Fruit fly (Drosophila melanogaster) whole organism, wandering third instar larva: ENCODE data around the gene CG45002.
A peak's percentile ranks its signal among the peaks of the same experiment; 100 is the strongest.

Experiments used
- Abd-B ChIP-seq: fragments of >200 bp; optimal IDR thresholded peaks from 2 replicates; lab custom pipeline; 2017; ENCODE audit warnings: missing biosample characterization, missing genetic modification characterization
- CG32264 ChIP-seq: fragments of 200-800 bp; sonication (Bioruptor generic); optimal IDR thresholded peaks from 2 replicates; lab custom pipeline; 2016; ENCODE audit warnings: missing biosample characterization, missing genetic modification characterization
- CG9705 ChIP-seq: fragments of 200-800 bp; sonication (Bioruptor generic); optimal IDR thresholded peaks from 2 replicates; lab custom pipeline; 2018; ENCODE audit warnings: missing biosample characterization, mild to moderate bottlenecking, missing genetic modification characterization
- CrebA ChIP-seq: fragments of 200-800 bp; sonication (Bioruptor generic); optimal IDR thresholded peaks from 2 replicates; lab custom pipeline; 2016; ENCODE audit warnings: missing biosample characterization, mild to moderate bottlenecking, missing genetic modification characterization, borderline replicate concordance
- Dif ChIP-seq: fragments of 200-275, 200-300 bp; sonication (Bioruptor generic); optimal IDR thresholded peaks from 2 replicates; lab custom pipeline; 2018; ENCODE audit warnings: missing biosample characterization, missing genetic modification characterization; ENCODE audit not compliant: partially characterized antibody
- GATAd ChIP-seq: sonication (Bioruptor generic); optimal IDR thresholded peaks from 2 replicates; lab custom pipeline; 2016; ENCODE audit warnings: missing biosample characterization, missing genetic modification characterization
- HLH106 ChIP-seq: fragments of 200-800 bp; optimal IDR thresholded peaks from 3 replicates; lab custom pipeline; 2019; ENCODE audit warnings: missing biosample characterization, mild to moderate bottlenecking, missing genetic modification characterization, moderate library complexity
- Hnf4 ChIP-seq: fragments of 200-800 bp; sonication (Bioruptor generic); optimal IDR thresholded peaks from 2 replicates; lab custom pipeline; 2016; ENCODE audit warnings: missing biosample characterization, mild to moderate bottlenecking, missing genetic modification characterization
- Hr78 ChIP-seq: fragments of >200 bp; optimal IDR thresholded peaks from 2 replicates; lab custom pipeline; 2017; ENCODE audit warnings: missing biosample characterization, missing genetic modification characterization
- Hr83 ChIP-seq: fragments of 200-300 bp; sonication (Bioruptor generic); optimal IDR thresholded peaks from 2 replicates; lab custom pipeline; 2016; ENCODE audit warnings: missing biosample characterization, mild to moderate bottlenecking, missing genetic modification characterization, moderate library complexity; ENCODE audit not compliant: poor library complexity, severe bottlenecking
- Jra ChIP-seq: sonication (Bioruptor generic); optimal IDR thresholded peaks from 2 replicates; lab custom pipeline; 2016; ENCODE audit warnings: missing biosample characterization, missing genetic modification characterization
- Mio ChIP-seq: sonication (Bioruptor generic); optimal IDR thresholded peaks from 2 replicates; lab custom pipeline; 2016; ENCODE audit warnings: missing biosample characterization, missing genetic modification characterization
- N ChIP-seq: fragments of >200 bp; optimal IDR thresholded peaks from 2 replicates; lab custom pipeline; 2018; ENCODE audit warnings: missing biosample characterization, missing external identifiers, missing genetic modification characterization
- OdsH ChIP-seq: fragments of 200-800 bp; sonication (Bioruptor generic); optimal IDR thresholded peaks from 2 replicates; lab custom pipeline; 2016; ENCODE audit warnings: missing biosample characterization, mild to moderate bottlenecking, missing genetic modification characterization
- Rel ChIP-seq, 2 experiments: fragments of 200-800 bp; sonication (Bioruptor generic) in 1 of 2; optimal IDR thresholded peaks; 2 replicates in 1 of 2; 3 replicates in 1 of 2; lab custom pipeline; 2016 to 2019; ENCODE audit warnings: mild to moderate bottlenecking in 2 of 2, missing biosample characterization in 2 of 2, missing genetic modification characterization in 2 of 2, moderate library complexity in 1 of 2
- Sp1 ChIP-seq: fragments of 200-800 bp; sonication (Bioruptor generic); optimal IDR thresholded peaks from 3 replicates; lab custom pipeline; 2019; ENCODE audit warnings: missing biosample characterization, mild to moderate bottlenecking, missing genetic modification characterization, moderate library complexity
- Vsx2 ChIP-seq: fragments of 200-300, 225-300 bp; sonication (Bioruptor generic); optimal IDR thresholded peaks from 2 replicates; lab custom pipeline; 2018; ENCODE audit warnings: missing biosample characterization, missing genetic modification characterization; ENCODE audit not compliant: partially characterized antibody
- br ChIP-seq: fragments of 200-800 bp; sonication (Bioruptor generic); optimal IDR thresholded peaks from 2 replicates; lab custom pipeline; 2016; ENCODE audit warnings: missing biosample characterization, missing genetic modification characterization
- brk ChIP-seq: fragments of 200-800 bp; sonication (Bioruptor generic); optimal IDR thresholded peaks from 2 replicates; lab custom pipeline; 2016; ENCODE audit warnings: missing biosample characterization, mild to moderate bottlenecking, missing genetic modification characterization
- dl ChIP-seq, 2 experiments: fragments of 175-275, 200-275 bp in 1 of 2; fragments of 200-275 bp in 1 of 2; sonication (Bioruptor generic); optimal IDR thresholded peaks; lab custom pipeline; 2018; ENCODE audit warnings: mild to moderate bottlenecking in 2 of 2, missing biosample characterization in 2 of 2, missing genetic modification characterization in 2 of 2, moderate library complexity in 2 of 2; ENCODE audit not compliant: partially characterized antibody in 2 of 2, insufficient read depth in 1 of 2
- dsf ChIP-seq: sonication (Bioruptor generic); optimal IDR thresholded peaks from 2 replicates; lab custom pipeline; 2016; ENCODE audit warnings: missing biosample characterization, missing genetic modification characterization, borderline replicate concordance
- ey ChIP-seq: fragments of 200-800 bp; sonication (Bioruptor generic); optimal IDR thresholded peaks from 2 replicates; lab custom pipeline; 2016; ENCODE audit warnings: missing biosample characterization, missing genetic modification characterization
- foxo ChIP-seq, 2 experiments: fragments of 200-800 bp; sonication (Bioruptor generic); optimal IDR thresholded peaks; 2 replicates in 1 of 2; 3 replicates in 1 of 2; lab custom pipeline; 2016 to 2017; ENCODE audit warnings: missing biosample characterization in 2 of 2, missing genetic modification characterization in 2 of 2
- fru ChIP-seq: fragments of 200-800 bp; sonication (Bioruptor generic); optimal IDR thresholded peaks from 3 replicates; lab custom pipeline; 2016; ENCODE audit warnings: missing biosample characterization, mild to moderate bottlenecking, missing genetic modification characterization
- h ChIP-seq: fragments of 200-800 bp; sonication (Bioruptor generic); optimal IDR thresholded peaks from 3 replicates; lab custom pipeline; 2016; ENCODE audit warnings: missing biosample characterization, mild to moderate bottlenecking, missing genetic modification characterization
- jim ChIP-seq: fragments of 175-275, 200-325 bp; sonication (Bioruptor generic); optimal IDR thresholded peaks from 2 replicates; lab custom pipeline; 2016; ENCODE audit warnings: missing biosample characterization, mild to moderate bottlenecking, missing genetic modification characterization
- lola ChIP-seq: fragments of >200 bp; optimal IDR thresholded peaks from 2 replicates; lab custom pipeline; 2017; ENCODE audit warnings: missing biosample characterization, missing genetic modification characterization
- rgr ChIP-seq: fragments of 200-800 bp; sonication (Bioruptor generic); optimal IDR thresholded peaks from 3 replicates; lab custom pipeline; 2016; ENCODE audit warnings: missing biosample characterization, mild to moderate bottlenecking, missing genetic modification characterization
- sage ChIP-seq: fragments of 200-800 bp; sonication (Bioruptor generic); optimal IDR thresholded peaks from 2 replicates; lab custom pipeline; 2016; ENCODE audit warnings: missing biosample characterization, mild to moderate bottlenecking, missing genetic modification characterization
- tai ChIP-seq: sonication (Bioruptor generic); optimal IDR thresholded peaks from 2 replicates; lab custom pipeline; 2016; ENCODE audit warnings: missing biosample characterization, missing genetic modification characterization
- usp ChIP-seq: fragments of >200 bp; optimal IDR thresholded peaks from 2 replicates; lab custom pipeline; 2017; ENCODE audit warnings: missing biosample characterization, missing genetic modification characterization
- woc ChIP-seq: sonication (Bioruptor generic); optimal IDR thresholded peaks from 2 replicates; lab custom pipeline; 2016; ENCODE audit warnings: missing biosample characterization, mild to moderate bottlenecking, missing genetic modification characterization

CG45002 gene

DNA sequence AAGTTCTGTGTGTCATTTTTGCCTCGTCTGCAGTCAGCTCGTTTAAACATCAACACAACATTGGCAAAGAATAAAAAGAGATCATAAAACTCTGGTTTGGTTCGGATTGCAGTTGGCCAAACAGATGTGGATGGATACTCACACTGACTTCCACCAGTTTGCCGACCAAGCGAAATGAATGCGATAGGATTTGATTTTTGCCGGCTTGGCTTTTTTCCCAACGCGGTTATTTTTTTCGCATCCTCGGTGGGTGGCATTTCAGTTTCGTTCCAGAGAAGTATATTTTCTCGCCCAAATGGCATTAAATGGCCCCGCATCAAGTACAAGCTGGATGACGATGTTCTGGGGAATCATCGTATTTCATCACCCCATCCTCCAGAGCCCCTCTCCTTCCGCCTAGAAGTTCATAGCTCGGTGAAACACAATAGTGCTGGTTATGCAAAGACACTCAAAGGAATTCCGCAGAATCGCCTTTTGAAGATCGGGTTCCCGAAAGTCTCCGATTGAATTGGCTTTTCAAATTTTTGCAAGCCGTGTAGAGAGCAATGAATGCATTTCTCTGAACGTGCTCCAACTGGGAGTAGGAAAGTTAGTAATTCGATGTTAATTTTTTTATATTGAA, 44.1 kb upstream of the CG45002 start:
- TF ChIP-seq woc: no peak
- no peak for TF ChIP-seq ey (GFP tag; lab: Kevin White, UChicago)
- TF ChIP-seq h (GFP tag; lab: Kevin White, UChicago): no peak
- TF ChIP-seq usp (GFP tag; lab: Kevin White, UChicago): no peak
- no peak for TF ChIP-seq OdsH (GFP tag; lab: Kevin White, UChicago)
- TF ChIP-seq GATAd (GFP tag; lab: Kevin White, UChicago): no peak
- no peak for TF ChIP-seq Hnf4 (GFP tag; lab: Kevin White, UChicago)
- TF ChIP-seq CG32264 (GFP tag; lab: Kevin White, UChicago): no peak
- no peak for TF ChIP-seq CG9705
- no peak for TF ChIP-seq lola
- TF ChIP-seq Abd-B (GFP tag; lab: Kevin White, UChicago): no peak
- no peak for TF ChIP-seq Sp1 (GFP tag; lab: Kevin White, UChicago)

- TF ChIP-seq Rel (GFP tag; optimal IDR thresholded peaks at IDR 0.05; lab: Kevin White, UChicago): peak; percentile 20
- no peak for TF ChIP-seq Rel (tag; optimal IDR thresholded peaks at IDR 0.05; lab: Kevin White, UChicago)
- TF ChIP-seq CrebA (GFP tag; lab: Kevin White, UChicago): peak; percentile 46
- TF ChIP-seq Sp1 (GFP tag; lab: Kevin White, UChicago): peak; percentile 64
- TF ChIP-seq rgr (GFP tag; lab: Kevin White, UChicago): no peak
- peak; percentile 36 for TF ChIP-seq jim
- TF ChIP-seq, all 38 proteins: peak for 4
Observed at dm6 chrX:17109673-17110072, 43.1 kb upstream of the CG45002 start.

DNA sequence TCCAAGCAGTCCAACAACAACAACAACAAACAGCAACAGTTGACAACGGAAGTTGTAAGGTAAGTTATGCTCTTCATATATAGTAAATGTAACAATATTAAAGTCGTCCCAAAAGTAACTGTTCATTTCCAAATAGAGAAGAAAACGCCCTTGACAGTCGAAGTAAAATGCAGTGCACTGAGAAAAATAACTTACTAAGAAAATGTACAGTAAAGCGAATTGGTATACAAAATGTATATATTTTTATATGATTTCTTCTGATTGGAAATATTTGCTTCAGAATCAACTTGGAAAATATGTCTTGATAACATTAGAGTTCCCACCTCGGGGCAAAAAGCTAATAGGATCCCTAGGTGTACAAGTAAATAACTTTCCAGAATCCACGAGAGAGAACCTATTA, 41.5 kb upstream of the CG45002 start:
- TF ChIP-seq brk (no peak), Mio (GFP tag; lab: Kevin White, UChicago) (no peak), CG9705 (no peak), sage (GFP tag; lab: Kevin White, UChicago) (no peak), CG32264 (GFP tag; lab: Kevin White, UChicago) (no peak), woc (no peak), N (GFP tag; lab: Kevin White, UChicago) (no peak)
- TF ChIP-seq, all 38 proteins: peak for 0

DNA sequence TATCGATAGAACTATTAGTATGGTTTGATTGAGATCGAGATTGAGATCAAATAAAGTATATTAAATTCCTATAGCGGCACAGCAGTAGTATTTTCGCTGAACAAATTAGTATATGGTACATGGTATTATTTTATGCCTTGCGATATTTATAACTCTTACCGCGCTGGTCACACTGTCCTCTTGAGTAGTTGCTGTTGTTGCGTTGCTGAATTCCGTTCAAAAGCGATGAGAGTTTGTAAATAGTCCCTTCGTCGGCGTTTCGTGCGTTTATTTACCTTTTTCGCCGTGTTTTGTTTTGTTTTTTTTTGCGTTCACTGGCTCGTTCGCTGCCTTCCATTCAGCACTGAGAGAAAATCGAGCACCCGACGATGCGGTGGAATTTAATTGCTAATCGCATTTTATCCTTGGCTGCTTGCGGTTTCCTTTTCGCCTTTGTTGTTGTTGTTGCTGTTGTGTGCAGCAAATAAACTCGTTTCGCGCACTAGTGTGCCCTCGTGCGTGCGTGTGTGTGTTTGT, 40.9 kb upstream of the CG45002 start, which contains the start of gene CG5004:
Gene CG5004, plus strand, starts transcription at position 182 of the 516 bp plus-strand sequence.
- TF ChIP-seq woc (no peak), Vsx2 (no peak), Rel (GFP tag; optimal IDR thresholded peaks at IDR 0.05; lab: Kevin White, UChicago) (no peak), Rel (tag; optimal IDR thresholded peaks at IDR 0.05; lab: Kevin White, UChicago) (no peak), N (GFP tag; lab: Kevin White, UChicago) (no peak), fru (GFP tag; lab: Kevin White, UChicago) (peak; percentile 8), CG9705 (no peak), rgr (GFP tag; lab: Kevin White, UChicago) (peak; percentile 6), Hr83 (no peak), usp (GFP tag; lab: Kevin White, UChicago) (no peak), ey (GFP tag; lab: Kevin White, UChicago) (no peak), tai (no peak), Abd-B (GFP tag; lab: Kevin White, UChicago) (no peak), Jra (GFP tag; lab: Kevin White, UChicago) (peak; percentile 11), jim (no peak), brk (peak; percentile 12), dsf (GFP tag; lab: Kevin White, UChicago) (no peak), foxo (GFP tag; optimal IDR thresholded peaks at IDR 0.05; lab: Kevin White, UChicago) (no peak), GATAd (GFP tag; lab: Kevin White, UChicago) (no peak), CrebA (GFP tag; lab: Kevin White, UChicago) (no peak), br (GFP tag; lab: Kevin White, UChicago) (no peak), HLH106 (tag; lab: Kevin White, UChicago) (no peak), Mio (GFP tag; lab: Kevin White, UChicago) (no peak), Hr78 (GFP tag; lab: Kevin White, UChicago) (no peak), OdsH (GFP tag; lab: Kevin White, UChicago) (peak; percentile 27), Sp1 (GFP tag; lab: Kevin White, UChicago) (peak; percentile 25), dl (GFP tag; optimal IDR thresholded peaks at IDR 0.05; lab: Kevin White, UChicago; ENCODE audit: insufficient read depth in 1 of 2, partially characterized antibody in 2 of 2) (no peak), Dif (GFP tag; lab: Kevin White, UChicago) (no peak)
